Fruit fly (Drosophila melanogaster): ENCODE data around the gene Rpt4.
A peak's percentile ranks its signal among the peaks of the same experiment; 100 is the strongest.

- TF ChIP-seq D1 (tag; optimal IDR thresholded peaks at IDR 0.05), result no peak
- no peak for TF ChIP-seq CG13204 (GFP tag; optimal IDR thresholded peaks at IDR 0.05)
- TF ChIP-seq CG8301 (tag; optimal IDR thresholded peaks at IDR 0.05), result peak; percentile 39
- peak; percentile 28 for TF ChIP-seq CG34367 (tag; optimal IDR thresholded peaks at IDR 0.05)
- no peak for TF ChIP-seq Pif1A (GFP tag; optimal IDR thresholded peaks at IDR 0.05)
- peak; percentile 7 for TF ChIP-seq Snoo (tag; optimal IDR thresholded peaks at IDR 0.05)
- TF ChIP-seq CG12605 (GFP tag; IDR thresholded peaks at IDR 0.05), result no peak
- 0 out of 2 replicates have a peak, but pooled peaks have one; percentile 31 for TF ChIP-seq rn (GFP tag; IDR thresholded peaks at IDR 0.05)
- peak; percentile 65 for TF ChIP-seq Ets98B (GFP tag; IDR thresholded peaks at IDR 0.05)
- no peak for TF ChIP-seq EcR (GFP tag; optimal IDR thresholded peaks at IDR 0.05)
- TF ChIP-seq fd96Ca (GFP tag; IDR thresholded peaks at IDR 0.05), result peak; percentile 74; the same call in 2 of the 3 replicates
Observed at dm6 chrX:6267187-6267711, 23.8 kb downstream of the Rpt4 start, which contains the start of gene schlank.

Measured in whole organism, pupa.